Worm (Caenorhabditis elegans) whole organism, midembryonic: ENCODE results near the gene Y73B6BL.270.

ENCODE experiments used
- T22C8.4 ChIP-seq: fragments of 200-800 bp; sonication (Bioruptor generic); IDR thresholded peaks from 2 replicates; pipeline ENCODE4 v1.3.6; 2022; ENCODE audit warnings: missing genetic modification characterization, missing compliant biosample characterization
- cog-1 ChIP-seq: sonication (generic microtip); optimal IDR thresholded peaks from 2 replicates; lab custom pipeline; 2016; ENCODE audit warnings: missing genetic modification characterization, missing compliant biosample characterization
- klf-2 ChIP-seq: fragments of 200-800 bp; sonication (Bioruptor generic); conservative IDR thresholded peaks from 2 replicates; pipeline ENCODE4 v1.3.6; 2022; ENCODE audit warnings: missing genetic modification reagents, missing genetic modification characterization, missing compliant biosample characterization
- ref-1 ChIP-seq: fragments of 200-800 bp; sonication (Bioruptor generic); conservative IDR thresholded peaks from 2 replicates; pipeline ENCODE4 v1.3.6; 2022; ENCODE audit warnings: missing genetic modification reagents, missing genetic modification characterization, missing compliant biosample characterization
- tab-1 ChIP-seq: fragments of 200-800 bp; sonication (Bioruptor generic); IDR thresholded peaks from 2 replicates; pipeline ENCODE4 v1.3.6; 2022; ENCODE audit warnings: missing genetic modification characterization, missing compliant biosample characterization
- ztf-23 ChIP-seq: fragments of 200-800 bp; sonication (Bioruptor generic); IDR thresholded peaks from 2 replicates; pipeline ENCODE4 v1.3.6; 2022; ENCODE audit warnings: missing genetic modification reagents, missing genetic modification characterization, missing compliant biosample characterization
- ztf-29 ChIP-seq: fragments of 200-800 bp; sonication (Bioruptor generic); IDR thresholded peaks from 2 replicates; pipeline ENCODE4 v1.3.6; 2022; ENCODE audit warnings: missing genetic modification reagents, missing genetic modification characterization, missing compliant biosample characterization

ce11 chrIV:6416553-6416952 lies 51.4 kb downstream of the Y73B6BL.270 start, which contains the start of gene Y73B6BL.22:
- TF ChIP-seq ref-1 (GFP tag; lab: Robert Waterston, UW) (no peak), ztf-23 (GFP tag; lab: Robert Waterston, UW) (no peak), T22C8.4 (GFP tag; lab: Robert Waterston, UW) (no peak), tab-1 (GFP tag; lab: Robert Waterston, UW) (no peak), cog-1 (tag; lab: Kevin White, UChicago) (no peak), ztf-29 (no peak), klf-2 (GFP tag; lab: Robert Waterston, UW) (no peak)
